Fruit fly (Drosophila melanogaster) whole organism, embryonic: Measurements from ENCODE around the gene CG14971.
A peak's percentile ranks its signal among the peaks of the same experiment; 100 is the strongest.

ENCODE experiments used
- Abd-B ChIP-seq: fragments of 200-800 bp; sonication (Bioruptor generic); optimal IDR thresholded peaks from 2 replicates; lab custom pipeline; 2018; ENCODE audit warnings: missing biosample characterization, mild to moderate bottlenecking, missing genetic modification characterization, moderate library complexity
- Awh ChIP-seq: fragments of 200-800 bp; sonication (Bioruptor generic); IDR thresholded peaks from 2 replicates; pipeline ENCODE4, ENCODE4 v1.3.6; 2022; ENCODE audit warnings: missing biosample characterization, missing genetic modification characterization
- BtbVII ChIP-seq: fragments of 200-800 bp; sonication (Bioruptor generic); optimal IDR thresholded peaks from 3 replicates; lab custom pipeline; 2017; ENCODE audit warnings: missing biosample characterization, mild to moderate bottlenecking, missing genetic modification characterization
- CG10267 ChIP-seq: fragments of 200-800 bp; sonication (Bioruptor generic); optimal IDR thresholded peaks from 2 replicates; lab custom pipeline; 2018; ENCODE audit warnings: missing biosample characterization, mild to moderate bottlenecking, missing genetic modification characterization, moderate library complexity
- CG10959 ChIP-seq: fragments of 200-800 bp; sonication (Bioruptor generic); IDR thresholded peaks from 2 replicates; pipeline ENCODE4 v1.3.6; 2022; ENCODE audit warnings: missing biosample characterization, missing genetic modification characterization
- CG11695 ChIP-seq: fragments of 200-800 bp; sonication (Bioruptor generic); IDR thresholded peaks from 3 replicates; pipeline ENCODE4 v1.3.6; 2022; ENCODE audit warnings: missing biosample characterization, missing genetic modification characterization
- CG12219 ChIP-seq: fragments of 200-800 bp; sonication (Bioruptor generic); optimal IDR thresholded peaks from 3 replicates; lab custom pipeline; 2018; ENCODE audit warnings: missing biosample characterization, mild to moderate bottlenecking, missing genetic modification characterization
- CG13624 ChIP-seq: fragments of 200-800 bp; sonication (Bioruptor generic); optimal IDR thresholded peaks from 2 replicates; lab custom pipeline; 2016; ENCODE audit warnings: missing biosample characterization, missing genetic modification characterization
- CG16813 ChIP-seq: fragments of 200-800 bp; sonication (Bioruptor generic); IDR thresholded peaks from 3 replicates; pipeline ENCODE4 v1.3.6; 2022; ENCODE audit warnings: missing biosample characterization, missing genetic modification characterization; ENCODE audit not compliant: partially characterized antibody
- CG16863 ChIP-seq: fragments of 200-800 bp; sonication (Bioruptor generic); optimal IDR thresholded peaks from 3 replicates; lab custom pipeline; 2016; ENCODE audit warnings: missing biosample characterization, missing genetic modification characterization
- CG30403 ChIP-seq: fragments of 200-800 bp; sonication (Bioruptor generic); optimal IDR thresholded peaks from 3 replicates; lab custom pipeline; 2016; ENCODE audit warnings: missing biosample characterization, missing genetic modification characterization
- CG3281 ChIP-seq: fragments of 200-800 bp; sonication (Bioruptor generic); optimal IDR thresholded peaks from 3 replicates; lab custom pipeline; 2017; ENCODE audit warnings: missing biosample characterization, mild to moderate bottlenecking, missing genetic modification characterization
- CG3726 ChIP-seq: fragments of 200-800 bp; sonication (Bioruptor generic); IDR thresholded peaks from 3 replicates; pipeline ENCODE4, ENCODE4 v1.3.6; 2022; ENCODE audit warnings: missing biosample characterization, missing genetic modification characterization
- CG4282 ChIP-seq: fragments of 200-800 bp; sonication (Bioruptor generic); optimal IDR thresholded peaks from 2 replicates; lab custom pipeline; 2016; ENCODE audit warnings: missing biosample characterization, missing genetic modification characterization
- CG4404 ChIP-seq: fragments of 200-800 bp; sonication (Bioruptor generic); IDR thresholded peaks from 2 replicates; pipeline ENCODE4 v1.3.6; 2022; ENCODE audit warnings: missing biosample characterization, missing genetic modification characterization
- CG5953 ChIP-seq: fragments of 200-800 bp; sonication (Bioruptor generic); IDR thresholded peaks from 2 replicates; pipeline ENCODE4 v1.3.6; 2022; ENCODE audit warnings: missing biosample characterization, missing genetic modification characterization
- CG7556 ChIP-seq: fragments of 200-800 bp; sonication (Bioruptor generic); optimal IDR thresholded peaks from 2 replicates; lab custom pipeline; 2017; ENCODE audit warnings: missing biosample characterization, mild to moderate bottlenecking, missing genetic modification characterization
- CG8388 ChIP-seq: fragments of 200-800 bp; sonication (Bioruptor generic); optimal IDR thresholded peaks from 2 replicates; lab custom pipeline; 2019; ENCODE audit warnings: missing biosample characterization, mild to moderate bottlenecking, missing genetic modification characterization, moderate library complexity
- CoRest ChIP-seq: fragments of 200-800 bp; sonication (Bioruptor generic); optimal IDR thresholded peaks from 3 replicates; lab custom pipeline; 2018; ENCODE audit warnings: missing biosample characterization, mild to moderate bottlenecking, missing genetic modification characterization, moderate library complexity
- Hey ChIP-seq: fragments of 200-800 bp; sonication (Bioruptor generic); optimal IDR thresholded peaks from 3 replicates; lab custom pipeline; 2018; ENCODE audit warnings: missing biosample characterization, mild to moderate bottlenecking, missing genetic modification characterization
- HmgZ ChIP-seq: fragments of 200-800 bp; sonication (Bioruptor generic); optimal IDR thresholded peaks from 2 replicates; lab custom pipeline; 2018; ENCODE audit warnings: missing biosample characterization, mild to moderate bottlenecking, missing genetic modification characterization
- Hr3 ChIP-seq: fragments of 200-800 bp; sonication (Bioruptor generic); optimal IDR thresholded peaks from 3 replicates; lab custom pipeline; 2016; ENCODE audit warnings: missing biosample characterization, missing genetic modification characterization
- Hr51 ChIP-seq, 2 experiments: fragments of 200-800 bp; sonication (Bioruptor generic); optimal IDR thresholded peaks; 2 replicates in 1 of 2; 3 replicates in 1 of 2; lab custom pipeline; 2016 to 2018; ENCODE audit warnings: missing biosample characterization in 2 of 2, missing genetic modification characterization in 2 of 2, mild to moderate bottlenecking in 1 of 2, moderate library complexity in 1 of 2
- NC2β ChIP-seq: fragments of 200-800 bp; sonication (Bioruptor generic); optimal IDR thresholded peaks from 2 replicates; lab custom pipeline; 2016; ENCODE audit warnings: missing biosample characterization, missing genetic modification characterization
- NFAT ChIP-seq: fragments of 200-800 bp; sonication (Bioruptor generic); IDR thresholded peaks from 2 replicates; pipeline ENCODE4 v1.3.6; 2022; ENCODE audit warnings: missing biosample characterization, missing genetic modification characterization
- Rfx ChIP-seq: fragments of 200-800 bp; sonication (Bioruptor generic); IDR thresholded peaks from 2 replicates; pipeline ENCODE4 v1.3.6; 2022; ENCODE audit warnings: missing biosample characterization, missing genetic modification characterization
- Stat92E ChIP-seq, 3 experiments: fragments of >200 bp in 2 of 3; fragments of 200-800 bp in 1 of 3; sonication (Bioruptor generic) in 1 of 3; optimal IDR thresholded peaks; 2 replicates each; lab custom pipeline; 2017 to 2019; ENCODE audit warnings: missing biosample characterization in 3 of 3, missing genetic modification characterization in 3 of 3, mild to moderate bottlenecking in 1 of 3, moderate library complexity in 1 of 3
- Vsx1 ChIP-seq: fragments of 200-800 bp; sonication (Bioruptor generic); optimal IDR thresholded peaks from 2 replicates; lab custom pipeline; 2017; ENCODE audit warnings: missing biosample characterization, mild to moderate bottlenecking, missing genetic modification characterization, missing genetic modification reagents
- Xrp1 ChIP-seq: fragments of 200-800 bp; sonication (Bioruptor generic); IDR thresholded peaks from 2 replicates; pipeline ENCODE4 v1.3.6; 2022; ENCODE audit warnings: missing biosample characterization, missing genetic modification characterization
- ase ChIP-seq: fragments of 200-800 bp; sonication (Bioruptor generic); IDR thresholded peaks from 3 replicates; pipeline ENCODE4 v1.3.6; 2022; ENCODE audit warnings: missing biosample characterization, missing genetic modification characterization
- bab2 ChIP-seq: fragments of 200-800 bp; sonication (Bioruptor generic); optimal IDR thresholded peaks from 2 replicates; lab custom pipeline; 2016; ENCODE audit warnings: missing biosample characterization, missing genetic modification characterization
- dimm ChIP-seq: fragments of 200-800 bp; sonication (Bioruptor generic); IDR thresholded peaks from 2 replicates; pipeline ENCODE4 v1.3.6; 2022; ENCODE audit warnings: missing biosample characterization, missing genetic modification characterization
- disco-r ChIP-seq: fragments of 200-800 bp; sonication (Bioruptor generic); optimal IDR thresholded peaks from 2 replicates; lab custom pipeline; 2016; ENCODE audit warnings: missing biosample characterization, missing genetic modification characterization
- dm ChIP-seq: fragments of 200-800 bp; sonication (Bioruptor generic); optimal IDR thresholded peaks from 3 replicates; lab custom pipeline; 2016; ENCODE audit warnings: missing biosample characterization, missing genetic modification characterization
- en ChIP-seq: fragments of 200-800 bp; sonication (Bioruptor generic); optimal IDR thresholded peaks from 2 replicates; lab custom pipeline; 2016; ENCODE audit warnings: missing biosample characterization, missing genetic modification characterization
- ewg ChIP-seq: fragments of 200-800 bp; sonication (Bioruptor generic); optimal IDR thresholded peaks from 3 replicates; lab custom pipeline; 2017; ENCODE audit warnings: mild to moderate bottlenecking, missing biosample characterization, missing genetic modification reagents, missing genetic modification characterization
- gro ChIP-seq: fragments of 200-800 bp; sonication (Bioruptor generic); optimal IDR thresholded peaks from 2 replicates; lab custom pipeline; 2016; ENCODE audit warnings: missing biosample characterization, missing genetic modification characterization
- h ChIP-seq: fragments of >200 bp; optimal IDR thresholded peaks from 2 replicates; lab custom pipeline; 2017
- ham ChIP-seq: fragments of 200-800 bp; sonication (Bioruptor generic); IDR thresholded peaks from 2 replicates; pipeline ENCODE4 v1.3.6; 2022; ENCODE audit warnings: missing biosample characterization, missing genetic modification characterization
- hkb ChIP-seq, 2 experiments: fragments of 200-800 bp in 1 of 2; fragments of >200 bp in 1 of 2; sonication (Bioruptor generic) in 1 of 2; IDR thresholded peaks in 1 of 2; optimal IDR thresholded peaks in 1 of 2; 2 replicates each; pipeline versions ENCODE4 v1.3.6 to Lab custom; 2017 to 2022; ENCODE audit warnings: missing biosample characterization in 1 of 2, missing genetic modification characterization in 1 of 2
- hth ChIP-seq: fragments of >200 bp; optimal IDR thresholded peaks from 2 replicates; lab custom pipeline; 2017; ENCODE audit warnings: inconsistent platforms
- inv ChIP-seq: fragments of 200-800 bp; sonication (Bioruptor generic); IDR thresholded peaks from 2 replicates; pipeline ENCODE4 v1.3.6; 2022; ENCODE audit warnings: missing biosample characterization, missing genetic modification characterization; ENCODE audit not compliant: partially characterized antibody
- jigr1 ChIP-seq: fragments of 200-800 bp; sonication (Bioruptor generic); IDR thresholded peaks from 3 replicates; pipeline ENCODE4 v1.3.6; 2022; ENCODE audit warnings: missing biosample characterization, missing genetic modification characterization
- jumu ChIP-seq: fragments of 200-800 bp; sonication (Bioruptor generic); optimal IDR thresholded peaks from 3 replicates; lab custom pipeline; 2016; ENCODE audit warnings: missing biosample characterization, missing genetic modification characterization
- lola ChIP-seq, 3 experiments: fragments of >200 bp in 2 of 3; fragments of 200-800 bp in 1 of 3; sonication (Bioruptor generic) in 1 of 3; optimal IDR thresholded peaks; 2 replicates each; lab custom pipeline; 2017 to 2019; ENCODE audit warnings: missing biosample characterization in 3 of 3, missing genetic modification characterization in 3 of 3, mild to moderate bottlenecking in 1 of 3, moderate library complexity in 1 of 3
- lov ChIP-seq, 2 experiments: fragments of 200-800 bp in 1 of 2; fragments of >200 bp in 1 of 2; sonication (Bioruptor generic) in 1 of 2; IDR thresholded peaks in 1 of 2; optimal IDR thresholded peaks in 1 of 2; 2 replicates in 1 of 2; 3 replicates in 1 of 2; pipeline versions ENCODE4 v1.3.6 to Lab custom; 2017 to 2022; ENCODE audit warnings: missing biosample characterization in 1 of 2, missing genetic modification characterization in 1 of 2
- nmo ChIP-seq: fragments of 200-800 bp; sonication (Bioruptor generic); optimal IDR thresholded peaks from 2 replicates; lab custom pipeline; 2018; ENCODE audit warnings: missing biosample characterization, mild to moderate bottlenecking, missing genetic modification characterization, moderate library complexity
- sisA ChIP-seq: fragments of 200-800 bp; sonication (Bioruptor generic); IDR thresholded peaks from 2 replicates; pipeline ENCODE4 v1.3.6; 2022; ENCODE audit warnings: missing biosample characterization, missing genetic modification characterization
- tgo ChIP-seq: fragments of 200-800 bp; sonication (Bioruptor generic); IDR thresholded peaks from 3 replicates; pipeline ENCODE4 v1.3.6; 2022; ENCODE audit warnings: missing biosample characterization, missing genetic modification characterization
- tio ChIP-seq: fragments of 200-800 bp; sonication (Bioruptor generic); optimal IDR thresholded peaks from 2 replicates; lab custom pipeline; 2017; ENCODE audit warnings: missing biosample characterization, missing genetic modification characterization, inconsistent platforms
- vvl ChIP-seq: fragments of 200-800 bp; sonication (Bioruptor generic); IDR thresholded peaks from 2 replicates; pipeline ENCODE4 v1.3.6; 2022; ENCODE audit warnings: missing biosample characterization, missing genetic modification characterization

CG14971 gene

dm6 chr3L:3450410-3450809, 20.7 kb downstream of the CG14971 start (continued):
- TF ChIP-seq Vsx1 (no peak), CG4404 (GFP tag; lab: Robert Waterston, UW) (no peak), gro (peak; percentile 8), CG16813 (GFP tag; lab: Robert Waterston, UW) (no peak), CG30403 (GFP tag; lab: Kevin White, UChicago) (peak; percentile 47), lola (GFP tag; optimal IDR thresholded peaks at IDR 0.05; lab: Kevin White, UChicago) (peak in 1 of 3 experiments; percentile 46), lov (optimal IDR thresholded peaks at IDR 0.05; lab: Kevin White, UChicago) (no peak), lov (GFP tag; IDR thresholded peaks at IDR 0.05; lab: Robert Waterston, UW) (no peak), NC2β (GFP tag; lab: Kevin White, UChicago) (no peak), CG11695 (GFP tag; lab: Robert Waterston, UW) (no peak), CG12219 (peak; percentile 35), ase (GFP tag; lab: Robert Waterston, UW) (no peak), NFAT (GFP tag; lab: Robert Waterston, UW) (no peak), Stat92E (GFP tag; optimal IDR thresholded peaks at IDR 0.05; lab: Kevin White, UChicago) (no peak), hth (no peak), sisA (GFP tag; lab: Robert Waterston, UW) (no peak), vvl (GFP tag; lab: Robert Waterston, UW) (0 out of 2 replicates have a peak, but pooled peaks have one; percentile 11), hkb (optimal IDR thresholded peaks at IDR 0.05; lab: Kevin White, UChicago) (no peak), hkb (GFP tag; IDR thresholded peaks at IDR 0.05; lab: Robert Waterston, UW) (no peak), CG5953 (no peak), HmgZ (tag; lab: Kevin White, UChicago) (no peak), Hr51 (GFP tag; optimal IDR thresholded peaks at IDR 0.05; lab: Kevin White, UChicago) (peak in 1 of 2 experiments; percentile 47), Hey (tag; lab: Kevin White, UChicago) (no peak), Awh (GFP tag; lab: Robert Waterston, UW) (no peak), Abd-B (GFP tag; lab: Kevin White, UChicago) (peak; percentile 36), CG7556 (GFP tag; lab: Kevin White, UChicago) (peak; percentile 54), Hr3 (GFP tag; lab: Kevin White, UChicago) (peak; percentile 34), CG3281 (GFP tag; lab: Kevin White, UChicago) (peak; percentile 16), Xrp1 (peak; percentile 54), CG8388 (GFP tag; lab: Kevin White, UChicago) (peak; percentile 21), CoRest (tag; lab: Kevin White, UChicago) (peak; percentile 63), Rfx (GFP tag; lab: Robert Waterston, UW) (0 out of 2 replicates have a peak, but pooled peaks have one; percentile 40), inv (GFP tag; lab: Robert Waterston, UW) (no peak), CG4282 (GFP tag; lab: Kevin White, UChicago) (no peak), CG13624 (GFP tag; lab: Kevin White, UChicago) (peak; percentile 35), disco-r (no peak), nmo (GFP tag; lab: Kevin White, UChicago) (peak; percentile 42)

dm6 chr3L:3449680-3450079, 21.4 kb downstream of the CG14971 start:
- TF ChIP-seq bab2 (GFP tag; lab: Kevin White, UChicago), result no peak
- no peak for TF ChIP-seq dm (GFP tag; lab: Kevin White, UChicago)
- TF ChIP-seq CG3726 (GFP tag; lab: Robert Waterston, UW), result no peak
- TF ChIP-seq jigr1, result no peak
- TF ChIP-seq dimm, result no peak
- TF ChIP-seq CG10959 (GFP tag; lab: Robert Waterston, UW), result no peak
- no peak for TF ChIP-seq ham (GFP tag; lab: Robert Waterston, UW)
- no peak for TF ChIP-seq BtbVII (GFP tag; lab: Kevin White, UChicago)
- peak; percentile 2 for TF ChIP-seq CG16863 (GFP tag; lab: Kevin White, UChicago)
- TF ChIP-seq en, result no peak
- TF ChIP-seq ewg (GFP tag; lab: Kevin White, UChicago), result peak; percentile 8
- no peak for TF ChIP-seq jumu (GFP tag; lab: Kevin White, UChicago)
- TF ChIP-seq CG10267, result no peak
- no peak for TF ChIP-seq h (lab: Kevin White, UChicago)
- no peak for TF ChIP-seq tgo (GFP tag; lab: Robert Waterston, UW)
- TF ChIP-seq vvl (GFP tag; lab: Robert Waterston, UW), result no peak
- peak; percentile 55 for TF ChIP-seq tio (GFP tag; lab: Kevin White, UChicago)
- TF ChIP-seq CoRest (tag; lab: Kevin White, UChicago), result peak; percentile 44
- no peak for TF ChIP-seq Abd-B (GFP tag; lab: Kevin White, UChicago)
